Fruit fly (Drosophila melanogaster): Measurements from ENCODE around the gene CG45690.
A peak's percentile ranks its signal among the peaks of the same experiment; 100 is the strongest.

The CG45690 gene

DNA sequence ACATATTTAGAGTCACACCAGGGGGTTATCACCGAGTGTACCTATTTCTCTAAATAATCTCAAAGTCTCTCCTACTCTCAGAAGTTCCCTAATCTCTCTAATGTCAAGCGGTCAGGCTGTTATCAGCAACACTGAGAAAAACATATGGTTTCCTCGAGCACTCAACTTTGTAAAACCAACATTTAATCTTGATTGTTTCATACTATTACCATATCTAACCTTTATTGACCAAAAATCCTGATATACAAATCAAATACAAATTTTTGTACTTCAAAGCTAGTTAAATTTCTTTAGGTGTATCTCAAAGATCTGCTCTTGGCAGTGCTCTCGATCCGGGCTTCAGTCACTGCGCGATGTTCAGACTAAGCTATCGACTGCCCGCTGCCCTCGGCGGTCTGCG lies 45.2 kb downstream of the CG45690 start, which contains the start of gene CG6415 (continued):
- TF ChIP-seq CG4820 (GFP tag; optimal IDR thresholded peaks at IDR 0.05) (peak; percentile 75), usp (GFP tag; optimal IDR thresholded peaks at IDR 0.05) (no peak), grau (tag; optimal IDR thresholded peaks at IDR 0.05) (peak; percentile 81), seq (GFP tag; IDR thresholded peaks at IDR 0.05) (peak; percentile 73), CG1647 (GFP tag; optimal IDR thresholded peaks at IDR 0.05) (peak; percentile 25), CG6854 (GFP tag; optimal IDR thresholded peaks at IDR 0.05) (peak; percentile 47), zen2 (GFP tag; IDR thresholded peaks at IDR 0.05; ENCODE audit: partially characterized antibody) (no peak), CG32767 (GFP tag; IDR thresholded peaks at IDR 0.05) (peak; percentile 21; the same call in 1 of the 2 replicates), ftz-f1 (GFP tag; optimal IDR thresholded peaks at IDR 0.05) (no peak), CG32532 (GFP tag; IDR thresholded peaks at IDR 0.05) (peak; percentile 68; the same call in 1 of the 2 replicates), CG11696 (GFP tag; IDR thresholded peaks at IDR 0.05) (peak; percentile 58; the same call in 1 of the 2 replicates), CG7745 (tag; optimal IDR thresholded peaks at IDR 0.05) (no peak), maf-S (GFP tag; optimal IDR thresholded peaks at IDR 0.05) (peak; percentile 51), pzg (GFP tag; optimal IDR thresholded peaks at IDR 0.05) (no peak), ERR (GFP tag; optimal IDR thresholded peaks at IDR 0.05) (peak; percentile 72), slbo (GFP tag; IDR thresholded peaks at IDR 0.05) (peak; percentile 86), Dbx (GFP tag; IDR thresholded peaks at IDR 0.05) (no peak), Dref (GFP tag; IDR thresholded peaks at IDR 0.05) (no peak), CG14050 (GFP tag; IDR thresholded peaks at IDR 0.05) (peak; percentile 32; the same call in 1 of the 3 replicates), org-1 (GFP tag; optimal IDR thresholded peaks at IDR 0.05) (peak; percentile 55), Eip74EF (GFP tag; optimal IDR thresholded peaks at IDR 0.05) (no peak), Mad (GFP tag; optimal IDR thresholded peaks at IDR 0.05) (peak; percentile 33), jumu (GFP tag; optimal IDR thresholded peaks at IDR 0.05) (peak; percentile 46), prd (optimal IDR thresholded peaks at IDR 0.05) (no peak), prd (GFP tag; IDR thresholded peaks at IDR 0.05) (peak; percentile 89), stwl (tag; optimal IDR thresholded peaks at IDR 0.05) (no peak), fd102C (GFP tag; optimal IDR thresholded peaks at IDR 0.05) (no peak), CG13424 (tag; optimal IDR thresholded peaks at IDR 0.05) (peak; percentile 84), H15 (GFP tag; IDR thresholded peaks at IDR 0.05) (peak; percentile 72; the same call in 2 of the 3 replicates), sens (GFP tag) (peak; percentile 94), NfI (GFP tag; optimal IDR thresholded peaks at IDR 0.05) (peak; percentile 60), CG2678 (tag; optimal IDR thresholded peaks at IDR 0.05) (peak; percentile 87), cato (GFP tag; optimal IDR thresholded peaks at IDR 0.05; ENCODE audit: borderline replicate concordance) (peak; percentile 4), CG4282 (GFP tag; optimal IDR thresholded peaks at IDR 0.05) (no peak), CG6683 (GFP tag; optimal IDR thresholded peaks at IDR 0.05) (no peak), hbn (GFP tag; IDR thresholded peaks at IDR 0.05; ENCODE audit: partially characterized antibody) (no peak), sima (GFP tag; optimal IDR thresholded peaks at IDR 0.05) (peak; percentile 11), Dfd (GFP tag; optimal IDR thresholded peaks at IDR 0.05) (no peak), dmrt11E (tag; optimal IDR thresholded peaks at IDR 0.05) (peak; percentile 80), lilli (GFP tag; optimal IDR thresholded peaks at IDR 0.05) (peak; percentile 77), MESR4 (GFP tag; optimal IDR thresholded peaks at IDR 0.05) (no peak), Optix (GFP tag; IDR thresholded peaks at IDR 0.05) (peak; percentile 42; the same call in 1 of the 3 replicates), CG15696 (tag; optimal IDR thresholded peaks at IDR 0.05) (peak; percentile 81), h (optimal IDR thresholded peaks at IDR 0.05) (no peak), CG10654 (GFP tag; optimal IDR thresholded peaks at IDR 0.05) (peak; percentile 57), dan (GFP tag; IDR thresholded peaks at IDR 0.05) (no peak), shn (GFP tag; optimal IDR thresholded peaks at IDR 0.05) (peak; percentile 18), CG1233 (GFP tag; optimal IDR thresholded peaks at IDR 0.05) (peak; percentile 65), CkIIα-i1 (GFP tag; IDR thresholded peaks at IDR 0.05) (no peak), CG12659 (GFP tag; optimal IDR thresholded peaks at IDR 0.05) (peak; percentile 61), CG9215 (GFP tag; IDR thresholded peaks at IDR 0.05) (peak; percentile 67), cad (GFP tag; optimal IDR thresholded peaks at IDR 0.05) (no peak)

Data from whole organism, embryonic.